Fruit fly (Drosophila melanogaster) whole organism, pupa: ENCODE measurements around the gene Nepl21.

Experiments
- CG12605 ChIP-seq: fragments of 200-800 bp; sonication (Bioruptor generic); IDR thresholded peaks from 2 replicates; pipeline ENCODE4 v1.3.6; 2022; ENCODE audit warnings: missing biosample characterization, missing genetic modification characterization
- CG13204 ChIP-seq: fragments of 200-800 bp; sonication (Bioruptor generic); optimal IDR thresholded peaks from 2 replicates; lab custom pipeline; 2018; ENCODE audit warnings: missing biosample characterization, mild to moderate bottlenecking, missing genetic modification characterization, moderate library complexity
- CG14655 ChIP-seq: fragments of 200-800 bp; sonication (Bioruptor generic); optimal IDR thresholded peaks from 3 replicates; lab custom pipeline; 2017; ENCODE audit warnings: mild to moderate bottlenecking, missing biosample characterization, missing genetic modification reagents, missing genetic modification characterization
- CG15710 ChIP-seq: fragments of 200-800 bp; sonication (Bioruptor generic); optimal IDR thresholded peaks from 2 replicates; lab custom pipeline; 2018; ENCODE audit warnings: missing biosample characterization, mild to moderate bottlenecking, missing genetic modification characterization, moderate library complexity
- CG4496 ChIP-seq: fragments of 200-800 bp; sonication (Bioruptor generic); IDR thresholded peaks from 3 replicates; pipeline ENCODE4 v1.3.6; 2022; ENCODE audit warnings: missing biosample characterization, missing genetic modification characterization
- CG9948 ChIP-seq: fragments of 200-800 bp; sonication (Bioruptor generic); optimal IDR thresholded peaks from 2 replicates; lab custom pipeline; 2018; ENCODE audit warnings: missing biosample characterization, mild to moderate bottlenecking, missing genetic modification characterization, moderate library complexity
- D1 ChIP-seq: fragments of 200-800 bp; sonication (Bioruptor generic); optimal IDR thresholded peaks from 2 replicates; lab custom pipeline; 2018; ENCODE audit warnings: missing biosample characterization, mild to moderate bottlenecking, missing genetic modification characterization, moderate library complexity
- EcR ChIP-seq: fragments of 200-800 bp; sonication (Bioruptor generic); optimal IDR thresholded peaks from 3 replicates; lab custom pipeline; 2019; ENCODE audit warnings: missing biosample characterization, missing genetic modification characterization, mild to moderate bottlenecking, moderate library complexity, missing genetic modification reagents
- Ets98B ChIP-seq: fragments of 200-800 bp; sonication (Bioruptor generic); IDR thresholded peaks from 2 replicates; pipeline ENCODE4 v1.3.6; 2022; ENCODE audit warnings: missing biosample characterization, missing genetic modification characterization
- Pif1A ChIP-seq: fragments of 200-800 bp; sonication (Bioruptor generic); optimal IDR thresholded peaks from 3 replicates; lab custom pipeline; 2016; ENCODE audit warnings: missing biosample characterization, missing genetic modification characterization
- Pif1B ChIP-seq: fragments of 200-800 bp; sonication (Bioruptor generic); optimal IDR thresholded peaks from 3 replicates; lab custom pipeline; 2016; ENCODE audit warnings: missing biosample characterization, missing genetic modification characterization
- fd96Ca ChIP-seq: fragments of 200-800 bp; sonication (Bioruptor generic); IDR thresholded peaks from 3 replicates; pipeline ENCODE4 v1.3.6; 2022; ENCODE audit warnings: missing biosample characterization, missing genetic modification characterization
- rn ChIP-seq: fragments of 200-800 bp; sonication (Bioruptor generic); IDR thresholded peaks from 2 replicates; pipeline ENCODE4 v1.3.6; 2022; ENCODE audit warnings: missing biosample characterization, missing genetic modification characterization

DNA sequence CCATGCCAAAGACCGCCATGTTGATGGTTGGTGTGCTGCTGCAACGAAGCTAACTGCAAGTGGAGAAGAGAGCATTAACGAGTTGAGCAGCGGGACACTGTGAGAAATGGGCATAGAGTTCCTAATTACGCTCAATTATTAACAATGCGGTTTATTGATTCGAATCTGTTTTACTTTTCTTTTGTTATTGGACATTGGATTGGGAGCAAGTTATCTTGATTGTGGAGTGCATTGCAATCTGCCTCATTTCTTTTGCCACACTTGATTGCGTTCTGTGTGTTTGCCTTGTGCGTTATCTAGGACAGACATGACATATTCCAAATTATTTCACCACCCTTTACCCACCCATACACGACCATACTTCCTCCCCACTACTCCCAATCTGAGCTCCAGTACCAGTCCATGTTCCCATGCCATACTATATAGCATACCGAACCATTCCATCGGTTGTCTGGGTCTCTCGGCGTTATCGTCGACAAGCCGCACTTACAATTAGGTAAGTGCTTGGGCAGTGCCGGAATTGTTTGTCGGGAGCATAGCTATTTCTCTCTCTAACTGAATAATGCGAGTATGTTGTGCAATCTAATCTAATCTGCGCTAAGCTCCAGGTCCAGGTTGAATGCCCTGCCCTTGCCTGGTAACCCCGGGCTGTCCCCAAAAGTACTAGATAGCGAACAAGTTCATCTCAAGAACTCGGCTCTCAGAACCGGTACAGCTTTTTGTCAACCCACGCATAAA is 26.0 kb upstream of the Nepl21 start:
- TF ChIP-seq EcR (GFP tag; lab: Kevin White, UChicago) = no peak
- no peak for TF ChIP-seq rn (GFP tag; lab: Robert Waterston, UW)
- peak; percentile 68; the same call in 2 of the 3 replicates for TF ChIP-seq CG4496 (GFP tag; lab: Robert Waterston, UW)
- peak; percentile 50 for TF ChIP-seq CG15710 (tag; lab: Kevin White, UChicago)
- peak; percentile 22 for TF ChIP-seq Pif1B (GFP tag; lab: Kevin White, UChicago)
- TF ChIP-seq CG14655 (GFP tag; lab: Kevin White, UChicago) = peak; percentile 62
- peak; percentile 86 for TF ChIP-seq fd96Ca
- no peak for TF ChIP-seq D1 (tag; lab: Kevin White, UChicago)
- peak; percentile 17 for TF ChIP-seq CG9948
- peak; percentile 70 for TF ChIP-seq Ets98B
- peak; percentile 16; the same call in 1 of the 2 replicates for TF ChIP-seq CG12605 (GFP tag; lab: Robert Waterston, UW)
- no peak for TF ChIP-seq CG13204 (GFP tag; lab: Kevin White, UChicago)
- TF ChIP-seq Pif1A (GFP tag; lab: Kevin White, UChicago) = peak; percentile 38
